Worm (Caenorhabditis elegans) whole organism, L1 larva: ENCODE measurements around the gene ubxn-6.
A peak's percentile ranks its signal among the peaks of the same experiment; 100 is the strongest.

ENCODE experiments used
- C04F5.9 ChIP-seq: sonication (generic microtip); optimal IDR thresholded peaks from 2 replicates; lab custom pipeline; 2016; ENCODE audit warnings: missing genetic modification characterization, missing compliant biosample characterization
- F16B12.6 ChIP-seq: fragments of 150-350 bp; optimal IDR thresholded peaks from 2 replicates; lab custom pipeline; 2014; ENCODE audit warnings: missing biosample characterization, missing genetic modification characterization
- Y116A8C.19 ChIP-seq: sonication (generic microtip); optimal IDR thresholded peaks from 2 replicates; lab custom pipeline; 2016; ENCODE audit warnings: missing compliant biosample characterization, missing genetic modification characterization, borderline replicate concordance
- aly-2 ChIP-seq: fragments of 150-350 bp; optimal IDR thresholded peaks from 2 replicates; lab custom pipeline; 2014; ENCODE audit warnings: missing biosample characterization, missing genetic modification characterization
- ama-1 ChIP-seq: fragments of 150-350 bp; optimal IDR thresholded peaks from 2 replicates; lab custom pipeline; 2014
- blmp-1 ChIP-seq: fragments of 150-350 bp; optimal IDR thresholded peaks from 2 replicates; lab custom pipeline; 2014; ENCODE audit warnings: missing biosample characterization, missing genetic modification characterization
- ceh-88 ChIP-seq: fragments of 200-800 bp; sonication (Bioruptor generic); IDR thresholded peaks from 2 replicates; pipeline ENCODE4 v1.3.6; 2022; ENCODE audit warnings: missing genetic modification characterization, missing compliant biosample characterization
- ces-1 ChIP-seq: fragments of 150-350 bp; optimal IDR thresholded peaks from 2 replicates; lab custom pipeline; 2014; ENCODE audit warnings: missing biosample characterization, missing genetic modification reagents, missing genetic modification characterization
- dpl-1 ChIP-seq, 3 experiments: fragments of 150-350 bp in 2 of 3; sonication (generic microtip) in 1 of 3; optimal IDR thresholded peaks; 2 replicates each; lab custom pipeline; 2014 to 2017; ENCODE audit warnings: missing biosample characterization in 3 of 3, missing genetic modification characterization in 3 of 3, missing genetic modification reagents in 3 of 3
- dsc-1 ChIP-seq: sonication (generic microtip); optimal IDR thresholded peaks from 2 replicates; lab custom pipeline; 2016; ENCODE audit warnings: mild to moderate bottlenecking, missing genetic modification characterization, missing compliant biosample characterization
- efl-1 ChIP-seq, 4 experiments: fragments of 150-350 bp; optimal IDR thresholded peaks in 3 of 4; peaks in 1 of 4; 1 replicate in 1 of 4; 2 replicates in 3 of 4; lab custom pipeline; 2014; ENCODE audit warnings: missing biosample characterization in 2 of 4, missing genetic modification characterization in 2 of 4, missing genetic modification reagents in 2 of 4
- egl-13 ChIP-seq: sonication (generic microtip); optimal IDR thresholded peaks from 2 replicates; lab custom pipeline; 2016; ENCODE audit warnings: missing genotype, missing genetic modification reagents, missing genetic modification characterization, missing compliant biosample characterization
- egl-27 ChIP-seq, 2 experiments: fragments of 150-350 bp in 1 of 2; sonication (generic microtip); optimal IDR thresholded peaks; 3 replicates each; lab custom pipeline; 2017 to 2018; ENCODE audit warnings: missing biosample characterization in 2 of 2, missing genetic modification characterization in 2 of 2, missing genetic modification reagents in 2 of 2
- elt-2 ChIP-seq: sonication (generic microtip); optimal IDR thresholded peaks from 2 replicates; lab custom pipeline; 2016; ENCODE audit warnings: missing genetic modification characterization, mild to moderate bottlenecking, inconsistent platforms, missing compliant biosample characterization, missing genetic modification reagents
- fkh-10 ChIP-seq: sonication (generic microtip); optimal IDR thresholded peaks from 2 replicates; lab custom pipeline; 2017; ENCODE audit warnings: missing biosample characterization, missing genetic modification reagents, missing genetic modification characterization
- fkh-4 ChIP-seq: sonication (generic microtip); optimal IDR thresholded peaks from 2 replicates; lab custom pipeline; 2016; ENCODE audit warnings: missing compliant biosample characterization, missing genetic modification characterization, borderline replicate concordance
- fos-1 ChIP-seq: fragments of 150-350 bp; optimal IDR thresholded peaks from 2 replicates; lab custom pipeline; 2014; ENCODE audit warnings: missing biosample characterization, missing genetic modification characterization
- hlh-17 ChIP-seq: fragments of 200-800 bp; sonication (Bioruptor generic); optimal IDR thresholded peaks from 2 replicates; lab custom pipeline; 2018; ENCODE audit warnings: missing genetic modification characterization, mild to moderate bottlenecking, missing compliant biosample characterization, moderate library complexity, borderline replicate concordance
- hlh-4 ChIP-seq: sonication (generic microtip); optimal IDR thresholded peaks from 2 replicates; lab custom pipeline; 2016; ENCODE audit warnings: mild to moderate bottlenecking, missing genetic modification characterization, missing compliant biosample characterization
- irx-1 ChIP-seq: sonication (generic microtip); optimal IDR thresholded peaks from 2 replicates; lab custom pipeline; 2016; ENCODE audit warnings: missing genetic modification characterization, missing compliant biosample characterization
- isw-1 ChIP-seq: fragments of 200-800 bp; sonication (Bioruptor generic); IDR thresholded peaks from 2 replicates; pipeline ENCODE4 v1.3.6; 2022; ENCODE audit warnings: missing genetic modification characterization, missing compliant biosample characterization
- jun-1 ChIP-seq: fragments of 150-350 bp; optimal IDR thresholded peaks from 2 replicates; lab custom pipeline; 2014; ENCODE audit warnings: missing biosample characterization, missing genetic modification reagents, missing genetic modification characterization
- lin-35 ChIP-seq, 2 experiments: fragments of 150-350 bp; optimal IDR thresholded peaks; 2 replicates each; lab custom pipeline; 2014; ENCODE audit warnings: missing biosample characterization in 2 of 2, missing genetic modification characterization in 2 of 2, missing genetic modification reagents in 2 of 2
- lir-3 ChIP-seq: sonication (generic microtip); optimal IDR thresholded peaks from 2 replicates; lab custom pipeline; 2016; ENCODE audit warnings: mild to moderate bottlenecking, missing genetic modification characterization, moderate library complexity, missing compliant biosample characterization; ENCODE audit not compliant: poor library complexity
- lsy-2 ChIP-seq, 2 experiments: fragments of 150-350 bp; optimal IDR thresholded peaks; 2 replicates each; lab custom pipeline; 2014; ENCODE audit warnings: missing biosample characterization in 2 of 2, missing genetic modification characterization in 2 of 2
- mef-2 ChIP-seq: fragments of 150-350 bp; optimal IDR thresholded peaks from 2 replicates; lab custom pipeline; 2014; ENCODE audit warnings: missing biosample characterization, missing genetic modification characterization
- mep-1 ChIP-seq: fragments of 150-350 bp; optimal IDR thresholded peaks from 2 replicates; lab custom pipeline; 2014; ENCODE audit warnings: missing biosample characterization, missing genetic modification characterization
- nhr-19 ChIP-seq: fragments of 200-800 bp; sonication (Bioruptor generic); conservative IDR thresholded peaks from 2 replicates; pipeline ENCODE4 v1.3.6; 2022; ENCODE audit warnings: missing genetic modification characterization, missing compliant biosample characterization
- nhr-20 ChIP-seq: sonication (generic microtip); optimal IDR thresholded peaks from 2 replicates; lab custom pipeline; 2016; ENCODE audit warnings: mild to moderate bottlenecking, missing genetic modification characterization, missing compliant biosample characterization
- nhr-71 ChIP-seq: sonication (generic microtip); optimal IDR thresholded peaks from 2 replicates; lab custom pipeline; 2016; ENCODE audit warnings: mild to moderate bottlenecking, missing genetic modification characterization, moderate library complexity, missing compliant biosample characterization
- nhr-76 ChIP-seq: sonication (generic microtip); optimal IDR thresholded peaks from 2 replicates; lab custom pipeline; 2017; ENCODE audit warnings: missing biosample characterization, missing genetic modification characterization
- nhr-90 ChIP-seq: sonication (generic microtip); optimal IDR thresholded peaks from 2 replicates; lab custom pipeline; 2016; ENCODE audit warnings: mild to moderate bottlenecking, missing genetic modification characterization, missing compliant biosample characterization; ENCODE audit not compliant: poor library complexity
- pag-3 ChIP-seq: sonication (generic microtip); optimal IDR thresholded peaks from 2 replicates; lab custom pipeline; 2017; ENCODE audit warnings: missing genetic modification characterization, mild to moderate bottlenecking, missing compliant biosample characterization, antibody characterized with exemption, borderline replicate concordance; ENCODE audit not compliant: insufficient read depth
- pqm-1 ChIP-seq: sonication (generic microtip); optimal IDR thresholded peaks from 3 replicates; lab custom pipeline; 2017; ENCODE audit warnings: missing biosample characterization, missing genetic modification characterization
- rnt-1 ChIP-seq: sonication (generic microtip); optimal IDR thresholded peaks from 2 replicates; lab custom pipeline; 2016; ENCODE audit warnings: mild to moderate bottlenecking, missing genetic modification characterization, moderate library complexity, missing compliant biosample characterization
- skn-1 ChIP-seq: fragments of 150-350 bp; optimal IDR thresholded peaks from 2 replicates; lab custom pipeline; 2014; ENCODE audit warnings: missing biosample characterization, missing genetic modification characterization
- snpc-4 ChIP-seq: fragments of 150-350 bp; optimal IDR thresholded peaks from 2 replicates; lab custom pipeline; 2014; ENCODE audit warnings: missing biosample characterization, missing genetic modification characterization
- snu-23 ChIP-seq: sonication (generic microtip); optimal IDR thresholded peaks from 2 replicates; lab custom pipeline; 2016; ENCODE audit warnings: missing genetic modification characterization, missing compliant biosample characterization
- sptf-1 ChIP-seq: fragments of 150-350 bp; optimal IDR thresholded peaks from 2 replicates; lab custom pipeline; 2014; ENCODE audit warnings: missing biosample characterization, missing genetic modification characterization
- swsn-7 ChIP-seq: sonication (generic microtip); optimal IDR thresholded peaks from 2 replicates; lab custom pipeline; 2016; ENCODE audit warnings: missing genetic modification characterization, missing compliant biosample characterization
- tbx-2 ChIP-seq: sonication (generic microtip); optimal IDR thresholded peaks from 2 replicates; lab custom pipeline; 2016; ENCODE audit warnings: missing genetic modification characterization, missing compliant biosample characterization
- unc-130 ChIP-seq: fragments of 150-350 bp; optimal IDR thresholded peaks from 2 replicates; lab custom pipeline; 2017; ENCODE audit warnings: missing biosample characterization, missing genetic modification characterization, inconsistent platforms
- unc-30 ChIP-seq: sonication (generic microtip); optimal IDR thresholded peaks from 2 replicates; lab custom pipeline; 2017; ENCODE audit warnings: missing biosample characterization, missing genetic modification characterization
- vab-15 ChIP-seq: sonication (generic microtip); optimal IDR thresholded peaks from 2 replicates; lab custom pipeline; 2017; ENCODE audit warnings: missing genotype, mild to moderate bottlenecking, missing genetic modification characterization, missing compliant biosample characterization
- xbp-1 ChIP-seq: sonication (generic microtip); optimal IDR thresholded peaks from 2 replicates; lab custom pipeline; 2016; ENCODE audit warnings: missing genetic modification characterization, missing compliant biosample characterization
- zag-1 ChIP-seq: fragments of 150-350 bp; optimal IDR thresholded peaks from 2 replicates; lab custom pipeline; 2014; ENCODE audit warnings: missing biosample characterization, missing genetic modification characterization
- zip-4 ChIP-seq: fragments of 200-800 bp; sonication (Bioruptor generic); optimal IDR thresholded peaks from 2 replicates; lab custom pipeline; 2018; ENCODE audit warnings: mild to moderate bottlenecking, missing genetic modification characterization, moderate library complexity, missing compliant biosample characterization
- ztf-11 ChIP-seq, 2 experiments: sonication (generic microtip); optimal IDR thresholded peaks; 2 replicates each; lab custom pipeline; 2016 to 2017; ENCODE audit warnings: missing genetic modification characterization in 2 of 2, missing biosample characterization in 1 of 2, missing compliant biosample characterization in 1 of 2

The ubxn-6 gene

DNA sequence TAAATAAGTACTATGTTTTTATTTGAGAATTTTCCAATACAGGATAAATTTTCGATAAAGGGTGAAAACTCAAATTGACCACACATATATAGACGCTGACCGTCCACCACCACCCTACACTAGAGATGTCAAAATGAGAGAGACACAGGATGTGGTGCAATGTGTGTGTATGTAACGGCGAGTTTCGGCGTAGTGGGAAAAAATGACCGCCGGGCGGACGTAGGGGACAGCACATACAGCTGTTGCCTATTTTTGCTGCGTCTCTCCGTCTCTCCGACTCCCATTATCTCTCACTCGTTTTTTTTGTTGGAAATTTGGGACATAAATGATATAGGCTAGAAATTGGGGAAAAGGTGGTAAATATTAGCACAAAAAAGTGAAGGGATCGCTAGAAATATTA, 28.2 kb downstream of the ubxn-6 start:
- TF ChIP-seq ces-1 (GFP tag; lab: Kevin White, UChicago) (no peak), zag-1 (no peak), fos-1 (tag; lab: Kevin White, UChicago) (no peak), mef-2 (tag; lab: Kevin White, UChicago) (no peak), lsy-2 (tag; optimal IDR thresholded peaks at IDR 0.05; lab: Kevin White, UChicago) (peak in 1 of 2 experiments; percentile 29), snu-23 (peak; percentile 28), hlh-4 (tag; lab: Kevin White, UChicago) (no peak), efl-1 (optimal IDR thresholded peaks at IDR 0.05; lab: Kevin White, UChicago) (peak in 1 of 2 experiments; percentile 19), efl-1 (GFP tag; optimal IDR thresholded peaks at IDR 0.05 in 1 of 2; lab: Kevin White, UChicago) (no peak), irx-1 (tag; lab: Kevin White, UChicago) (peak; percentile 20), elt-2 (tag; lab: Kevin White, UChicago) (no peak), lir-3 (tag; lab: Kevin White, UChicago) (no peak), nhr-19 (GFP tag; lab: Robert Waterston, UW) (no peak), lin-35 (GFP tag; optimal IDR thresholded peaks at IDR 0.05; lab: Kevin White, UChicago) (peak in 1 of 2 experiments; percentile 26)

DNA sequence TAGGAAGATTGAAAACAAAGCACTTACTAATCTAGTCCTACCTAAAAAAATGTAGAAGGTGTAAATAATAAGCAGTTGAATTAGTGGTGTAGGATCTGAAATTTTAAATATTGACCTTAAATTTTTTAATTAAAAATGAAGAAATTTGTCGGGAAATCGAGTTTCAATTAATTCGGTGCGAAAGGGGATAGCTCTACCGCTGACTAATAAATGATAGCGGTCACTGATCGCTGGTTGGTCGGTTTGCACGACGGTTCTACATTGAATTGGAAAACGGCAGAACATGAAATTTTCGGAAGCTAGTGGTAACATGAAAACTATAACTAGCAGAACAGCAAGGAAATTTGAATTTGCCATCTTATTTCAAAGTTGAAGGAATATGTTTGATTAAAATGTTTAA, 29.2 kb downstream of the ubxn-6 start, which contains the start of gene set-15:
TSS of gene set-15 (minus strand) at position 101 of the 400 bp plus-strand sequence.
- no peak for TF ChIP-seq ztf-11 (tag; optimal IDR thresholded peaks at IDR 0.05; lab: Kevin White, UChicago)
- no peak for TF ChIP-seq unc-30 (tag; lab: Kevin White, UChicago)
- no peak for TF ChIP-seq Y116A8C.19 (tag; lab: Kevin White, UChicago)
- no peak for TF ChIP-seq snpc-4 (tag; lab: Kevin White, UChicago)
- no peak for TF ChIP-seq nhr-71 (tag; lab: Kevin White, UChicago)
- TF ChIP-seq tbx-2 (tag; lab: Kevin White, UChicago), result no peak
- no peak for TF ChIP-seq lin-35 (GFP tag; optimal IDR thresholded peaks at IDR 0.05; lab: Kevin White, UChicago)
- no peak for TF ChIP-seq aly-2
- no peak for TF ChIP-seq snu-23
- TF ChIP-seq skn-1 (tag; lab: Kevin White, UChicago), result no peak
- no peak for TF ChIP-seq ceh-88 (GFP tag; lab: Robert Waterston, UW)
- TF ChIP-seq nhr-90 (tag; lab: Kevin White, UChicago), result no peak
- TF ChIP-seq egl-13 (tag; lab: Kevin White, UChicago), result no peak
- TF ChIP-seq isw-1 (GFP tag; lab: Robert Waterston, UW), result no peak
- TF ChIP-seq ama-1, result no peak
- no peak for TF ChIP-seq sptf-1 (tag; lab: Kevin White, UChicago)
- TF ChIP-seq zip-4 (GFP tag; lab: Kevin White, UChicago), result no peak
- TF ChIP-seq rnt-1 (tag; lab: Kevin White, UChicago), result no peak
- no peak for TF ChIP-seq fkh-4
- no peak for TF ChIP-seq F16B12.6 (tag; lab: Kevin White, UChicago)
- TF ChIP-seq, all 84 proteins: peak for 0

DNA sequence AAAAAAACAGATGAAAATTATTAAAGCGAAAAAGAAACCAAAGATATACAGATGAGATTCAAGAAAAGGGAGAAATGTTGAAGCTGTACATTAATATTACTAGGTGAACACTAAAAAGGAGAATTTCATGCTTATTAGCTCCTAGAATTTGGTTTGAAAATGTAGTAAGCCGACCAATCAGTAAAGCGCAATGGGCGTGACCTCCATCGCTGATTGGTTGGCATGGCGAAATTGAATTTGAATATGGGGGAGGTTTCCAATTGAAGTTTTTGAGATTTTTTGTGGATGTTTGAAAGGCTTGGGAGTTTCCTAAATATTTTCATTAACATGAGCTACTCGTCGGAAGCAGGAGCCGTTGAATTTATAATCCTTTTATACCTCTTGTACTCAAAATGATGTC, 32.8 kb downstream of the ubxn-6 start:
- TF ChIP-seq xbp-1 (tag; lab: Kevin White, UChicago) (peak; percentile 6), blmp-1 (no peak)

DNA sequence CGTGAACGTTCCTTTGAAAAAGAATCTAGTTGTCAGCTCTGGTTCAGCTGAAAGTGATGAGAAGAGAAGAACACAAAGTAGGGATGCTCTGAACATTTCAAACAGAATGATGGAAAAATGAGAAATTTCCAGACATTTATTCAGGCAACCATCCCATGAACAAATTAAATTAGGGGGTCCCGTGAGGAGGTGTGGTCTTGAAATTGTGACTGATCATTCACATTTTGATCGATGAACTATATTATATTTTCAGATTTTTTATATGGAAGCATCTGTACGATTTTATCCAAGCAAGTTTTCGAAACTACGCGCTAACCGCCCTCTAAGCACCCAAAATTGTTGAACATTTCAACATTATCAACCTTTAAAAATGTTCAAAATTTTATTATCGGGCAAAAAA, 33.3 kb downstream of the ubxn-6 start, which contains the start of gene R11E3.19:
TSS of gene R11E3.19 (minus strand) at position 101 of the 400 bp plus-strand sequence.
- TF ChIP-seq pqm-1 (tag; lab: Kevin White, UChicago) (no peak), dsc-1 (tag; lab: Kevin White, UChicago) (no peak), nhr-20 (no peak), dpl-1 (GFP tag; optimal IDR thresholded peaks at IDR 0.05; lab: Kevin White, UChicago) (no peak), mep-1 (tag; lab: Kevin White, UChicago) (no peak), swsn-7 (tag; lab: Kevin White, UChicago) (no peak), unc-130 (tag; lab: Kevin White, UChicago) (no peak), C04F5.9 (no peak), nhr-90 (tag; lab: Kevin White, UChicago) (no peak), nhr-76 (tag; lab: Kevin White, UChicago) (no peak), pag-3 (no peak), jun-1 (tag; lab: Kevin White, UChicago) (no peak), snpc-4 (tag; lab: Kevin White, UChicago) (no peak), hlh-17 (GFP tag; lab: Kevin White, UChicago) (no peak), egl-27 (tag; optimal IDR thresholded peaks at IDR 0.05; lab: Kevin White, UChicago) (no peak), vab-15 (tag; lab: Kevin White, UChicago) (no peak), fkh-10 (no peak)
